Worm (Caenorhabditis elegans): Measurements from ENCODE around the gene Y75B8A.13.
A peak's percentile ranks its signal among the peaks of the same experiment; 100 is the strongest.

The Y75B8A.13 gene

DNA sequence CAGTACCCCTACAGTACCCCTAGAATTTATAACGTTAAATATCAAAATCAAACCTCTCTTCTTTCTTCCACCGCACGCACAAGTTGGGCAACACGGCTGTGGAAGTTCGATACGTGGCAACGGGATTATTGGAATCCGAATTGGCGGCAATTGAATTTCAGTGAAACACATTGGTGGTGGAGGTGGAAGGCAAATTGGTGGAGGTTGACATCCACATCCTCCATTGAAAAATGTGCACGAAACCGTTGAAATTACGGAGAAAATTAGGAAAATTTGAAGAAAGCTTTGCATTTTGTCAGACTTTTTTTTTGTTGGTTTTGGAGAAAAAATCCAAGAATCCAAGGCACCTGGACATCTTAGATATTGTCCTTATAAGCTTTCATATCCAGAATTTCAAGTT, 19.9 kb upstream of the Y75B8A.13 start:
- TF ChIP-seq aha-1 (tag) (peak; percentile 91), ztf-7 (tag; optimal IDR thresholded peaks at IDR 0.05) (no peak), lin-13 (GFP tag; optimal IDR thresholded peaks at IDR 0.05) (no peak)

DNA sequence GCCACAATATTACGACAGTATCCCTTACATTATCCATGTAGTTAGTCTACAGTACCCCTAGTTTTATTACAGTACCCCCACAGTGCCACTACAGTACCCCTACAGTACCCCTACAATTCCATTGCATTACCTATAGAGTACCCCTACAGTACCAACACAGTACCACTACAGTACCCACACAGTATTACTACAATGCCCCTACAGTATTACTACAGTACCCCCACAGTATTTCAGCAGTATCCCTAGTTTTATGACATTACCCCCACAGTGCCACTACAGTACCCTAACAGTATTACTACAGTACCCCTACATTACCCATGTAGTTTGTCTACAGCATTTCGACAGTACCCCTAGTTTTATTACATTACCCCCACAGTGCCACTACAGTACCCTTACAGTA, 18.0 kb upstream of the Y75B8A.13 start:
- TF ChIP-seq F26F4.8 (GFP tag; conservative IDR thresholded peaks at IDR 0.05) (no peak), skn-1 (tag; optimal IDR thresholded peaks at IDR 0.05) (no peak), nhr-76 (tag; optimal IDR thresholded peaks at IDR 0.05) (no peak)

DNA sequence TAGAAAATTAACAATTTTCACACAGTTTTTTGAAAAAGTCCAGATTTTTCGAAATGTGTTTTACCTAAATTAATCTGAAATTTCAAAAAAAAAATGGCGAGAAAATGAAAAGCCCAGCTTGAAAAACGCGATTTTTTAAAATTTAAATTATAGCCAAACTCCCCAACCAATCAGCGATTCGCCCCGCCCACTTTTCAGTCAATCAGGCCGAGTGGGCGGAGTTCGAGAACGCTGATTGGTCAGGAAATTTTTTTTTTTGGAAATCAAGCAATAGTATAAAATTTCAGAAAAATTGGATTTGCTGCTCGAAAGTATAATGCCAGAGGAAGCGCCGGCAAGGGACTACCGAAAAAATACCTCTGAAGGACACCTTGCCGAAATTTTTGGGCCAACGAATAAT, 16.0 kb upstream of the Y75B8A.13 start:
- TF ChIP-seq gei-8 (GFP tag; optimal IDR thresholded peaks at IDR 0.05) = no peak

DNA sequence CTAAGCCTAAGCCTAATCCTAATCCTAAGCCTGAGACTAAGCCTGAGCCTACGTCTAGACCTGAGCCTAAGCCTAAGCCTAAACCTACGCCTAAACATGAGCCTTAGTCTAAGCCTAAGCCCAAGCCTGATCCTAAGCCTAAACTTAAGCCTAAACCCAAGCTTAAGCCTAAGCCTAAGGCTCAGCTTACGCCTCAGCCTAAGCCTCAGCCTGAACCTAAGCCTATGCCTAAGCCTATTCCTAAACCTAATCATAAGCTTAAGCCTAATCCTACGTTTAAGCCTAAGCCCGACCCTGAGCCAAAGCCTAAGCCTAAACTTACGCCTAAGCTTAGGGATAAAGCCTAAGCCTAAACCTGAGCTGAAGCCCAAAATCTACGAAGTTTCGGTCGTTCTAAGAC, 14.7 kb upstream of the Y75B8A.13 start:
- no peak for TF ChIP-seq daf-12 (tag; optimal IDR thresholded peaks at IDR 0.05)
- no peak for TF ChIP-seq hmg-1.1 (GFP tag; IDR thresholded peaks at IDR 0.05)
- no peak for TF ChIP-seq lin-39 (tag; optimal IDR thresholded peaks at IDR 0.05)
- TF ChIP-seq unc-62 (GFP tag; optimal IDR thresholded peaks at IDR 0.05 in 1 of 2) = peak in 1 of 2 experiments; percentile 27
- TF ChIP-seq unc-62 (tag; optimal IDR thresholded peaks at IDR 0.05) = no peak

DNA sequence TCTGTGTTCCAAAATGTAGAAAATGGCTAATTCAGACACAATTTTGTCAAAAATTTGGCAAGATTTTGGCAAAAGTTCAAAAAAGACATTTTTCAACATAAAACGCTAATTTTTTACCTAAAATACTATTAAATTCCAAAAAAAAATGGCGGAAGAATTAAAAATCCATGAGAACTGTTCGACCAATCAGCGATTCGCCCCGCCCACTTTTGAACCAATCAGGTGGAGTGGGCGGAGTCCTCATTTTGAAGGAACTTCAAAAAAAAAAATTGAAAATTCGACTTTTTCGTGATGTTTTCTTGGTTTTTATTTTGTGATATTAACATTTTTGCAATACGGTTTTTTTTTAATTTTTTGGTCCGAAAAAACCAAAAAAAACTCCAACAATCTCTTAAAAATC, 12.4 kb upstream of the Y75B8A.13 start:
- TF ChIP-seq dmd-6 (GFP tag; IDR thresholded peaks at IDR 0.05) (no peak), aha-1 (tag) (peak; percentile 5)

DNA sequence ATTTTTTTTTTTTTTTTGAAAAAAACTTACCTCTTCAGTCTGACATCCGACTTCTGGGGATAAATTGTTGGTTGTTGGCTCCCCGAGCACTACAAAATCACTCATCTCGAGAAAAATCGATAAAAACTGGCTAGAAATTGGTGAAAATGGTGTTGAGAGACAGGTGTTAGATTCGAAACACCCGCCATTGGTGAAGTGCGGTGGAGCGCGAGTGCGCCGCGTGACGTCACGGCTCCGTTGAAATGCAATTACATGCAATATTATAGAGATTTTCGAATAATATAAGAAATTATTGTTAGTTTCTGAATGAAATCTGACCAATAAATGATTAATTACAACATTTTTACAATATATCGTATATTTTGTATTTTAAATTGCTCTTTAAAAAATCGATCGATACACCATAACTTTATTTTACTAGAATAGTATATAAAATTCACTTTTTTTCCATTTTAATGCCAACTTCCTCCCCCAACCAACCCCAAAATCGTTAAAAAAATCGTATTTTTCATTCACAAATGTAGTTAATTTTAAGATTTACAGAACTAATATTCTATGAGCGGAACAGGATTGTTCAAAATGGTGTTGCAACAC, 10.7 kb upstream of the Y75B8A.13 start, which contains the start of the genes Y75B8A.18 and Y75B8A.19:
Gene Y75B8A.18, minus strand, starts transcription at position 142 of the 594 bp plus-strand sequence.
Gene Y75B8A.19, plus strand, starts transcription at position 544 of the 594 bp plus-strand sequence.
- TF ChIP-seq nhr-28 (tag; optimal IDR thresholded peaks at IDR 0.05) (no peak), nhr-6 (tag; optimal IDR thresholded peaks at IDR 0.05) (peak; percentile 24), nhr-25 (tag; optimal IDR thresholded peaks at IDR 0.05; ENCODE audit: borderline replicate concordance, insufficient read depth) (no peak), rbr-2 (tag; optimal IDR thresholded peaks at IDR 0.05) (peak; percentile 37), mep-1 (tag; optimal IDR thresholded peaks at IDR 0.05) (peak; percentile 42), snpc-1.2 (GFP tag; IDR thresholded peaks at IDR 0.05) (no peak), egl-43 (GFP tag; IDR thresholded peaks at IDR 0.05) (no peak), pha-4 (GFP tag; IDR thresholded peaks at IDR 0.05) (no peak), pha-4 (tag; optimal IDR thresholded peaks at IDR 0.05) (no peak), hmg-1.1 (GFP tag; IDR thresholded peaks at IDR 0.05) (no peak), vab-7 (GFP tag; IDR thresholded peaks at IDR 0.05) (no peak), lin-39 (tag; optimal IDR thresholded peaks at IDR 0.05) (no peak), set-16 (GFP tag; IDR thresholded peaks at IDR 0.05) (no peak), lin-38 (GFP tag; IDR thresholded peaks at IDR 0.05) (peak; percentile 95), nhr-102 (tag; optimal IDR thresholded peaks at IDR 0.05) (no peak), mes-2 (tag; optimal IDR thresholded peaks at IDR 0.05; ENCODE audit: poor library complexity, severe bottlenecking) (peak; percentile 78), dmd-8 (GFP tag; IDR thresholded peaks at IDR 0.05) (no peak), Y48G9A.11 (GFP tag; IDR thresholded peaks at IDR 0.05) (no peak), lsy-2 (tag; optimal IDR thresholded peaks at IDR 0.05) (peak in 1 of 2 experiments; percentile 56), unc-62 (GFP tag; optimal IDR thresholded peaks at IDR 0.05 in 1 of 2) (peak in 1 of 2 experiments; percentile 58), unc-62 (tag; optimal IDR thresholded peaks at IDR 0.05) (no peak), attf-4 (tag; optimal IDR thresholded peaks at IDR 0.05) (no peak), hlh-30 (tag; optimal IDR thresholded peaks at IDR 0.05; ENCODE audit: insufficient read depth) (peak; percentile 48), aly-2 (tag; optimal IDR thresholded peaks at IDR 0.05) (no peak), F49E8.2 (tag; optimal IDR thresholded peaks at IDR 0.05; ENCODE audit: borderline replicate concordance) (no peak), F37D6.2 (tag; optimal IDR thresholded peaks at IDR 0.05) (no peak), dpl-1 (GFP tag; optimal IDR thresholded peaks at IDR 0.05) (peak; percentile 85), php-3 (GFP tag; IDR thresholded peaks at IDR 0.05) (no peak), dve-1 (tag; optimal IDR thresholded peaks at IDR 0.05; ENCODE audit: insufficient read depth) (peak; percentile 4), hif-1 (tag; optimal IDR thresholded peaks at IDR 0.05) (peak in 1 of 2 experiments; percentile 10)

All from whole organism, L4 larva.